Worm (Caenorhabditis elegans) whole organism, young adult: ENCODE measurements around the gene spp-19.

Experiments
- B0019.2 ChIP-seq: fragments of 200-800 bp; sonication (Bioruptor generic); conservative IDR thresholded peaks from 2 replicates; pipeline ENCODE4 v1.3.6; 2022; ENCODE audit warnings: missing genetic modification reagents, missing genetic modification characterization, missing compliant biosample characterization
- B0261.1 ChIP-seq: sonication (generic microtip); optimal IDR thresholded peaks from 2 replicates; lab custom pipeline; 2016; ENCODE audit warnings: mild to moderate bottlenecking, missing genetic modification characterization, moderate library complexity, missing compliant biosample characterization
- D2030.7 ChIP-seq: fragments of 200-800 bp; sonication (Bioruptor generic); IDR thresholded peaks from 2 replicates; pipeline ENCODE4 v1.3.6; 2022; ENCODE audit warnings: missing genetic modification reagents, missing genetic modification characterization, missing compliant biosample characterization
- F23B12.7 ChIP-seq: sonication (generic microtip); optimal IDR thresholded peaks from 2 replicates; lab custom pipeline; 2017; ENCODE audit warnings: missing genetic modification characterization, mild to moderate bottlenecking, missing compliant biosample characterization, antibody characterized with exemption, moderate library complexity; ENCODE audit not compliant: insufficient read depth
- F37B4.10 ChIP-seq: fragments of 200-800 bp; sonication (Bioruptor generic); IDR thresholded peaks from 2 replicates; pipeline ENCODE4 v1.3.6; 2022; ENCODE audit warnings: missing genetic modification characterization, missing compliant biosample characterization
- T26A5.8 ChIP-seq: sonication (generic microtip); optimal IDR thresholded peaks from 2 replicates; lab custom pipeline; 2016; ENCODE audit warnings: missing genetic modification characterization, missing compliant biosample characterization
- ZK185.1 ChIP-seq: sonication (generic microtip); optimal IDR thresholded peaks from 2 replicates; lab custom pipeline; 2016; ENCODE audit warnings: mild to moderate bottlenecking, missing genetic modification characterization, missing compliant biosample characterization; ENCODE audit not compliant: poor library complexity, severe bottlenecking
- ama-1 ChIP-seq, 3 experiments: fragments of 150-350 bp in 1 of 3; sonication (generic microtip) in 2 of 3; optimal IDR thresholded peaks; 2 replicates each; lab custom pipeline; 2014 to 2018; ENCODE audit warnings: missing biosample characterization in 2 of 3, missing genetic modification characterization in 2 of 3, missing genetic modification reagents in 2 of 3
- atf-7 ChIP-seq: sonication (generic microtip); optimal IDR thresholded peaks from 2 replicates; lab custom pipeline; 2017; ENCODE audit warnings: mild to moderate bottlenecking, missing genetic modification characterization, missing compliant biosample characterization
- cebp-1 ChIP-seq, 2 experiments: fragments of 200-800 bp in 1 of 2; sonication (Bioruptor generic) in 1 of 2; sonication (generic microtip) in 1 of 2; IDR thresholded peaks in 1 of 2; optimal IDR thresholded peaks in 1 of 2; 2 replicates each; pipeline versions ENCODE4 v1.3.6 to Lab custom; 2017 to 2022; ENCODE audit warnings: missing compliant biosample characterization in 2 of 2, missing genetic modification characterization in 2 of 2, mild to moderate bottlenecking in 1 of 2, missing genetic modification reagents in 1 of 2, moderate library complexity in 1 of 2
- ceh-27 ChIP-seq: fragments of 200-800 bp; sonication (Bioruptor generic); optimal IDR thresholded peaks from 2 replicates; lab custom pipeline; 2018; ENCODE audit warnings: mild to moderate bottlenecking, missing genetic modification characterization, moderate library complexity, missing compliant biosample characterization
- ceh-40 ChIP-seq: fragments of 200-800 bp; sonication (Bioruptor generic); IDR thresholded peaks from 2 replicates; pipeline ENCODE4 v1.3.6; 2022; ENCODE audit warnings: missing genetic modification characterization, missing compliant biosample characterization
- ceh-79 ChIP-seq: sonication (generic microtip); optimal IDR thresholded peaks from 2 replicates; lab custom pipeline; 2017; ENCODE audit warnings: mild to moderate bottlenecking, missing genetic modification characterization, missing compliant biosample characterization
- die-1 ChIP-seq: sonication (generic microtip); optimal IDR thresholded peaks from 2 replicates; lab custom pipeline; 2016; ENCODE audit warnings: missing genotype, mild to moderate bottlenecking, missing genetic modification characterization, missing compliant biosample characterization
- dpl-1 ChIP-seq: fragments of 150-350 bp; optimal IDR thresholded peaks from 2 replicates; lab custom pipeline; 2014; ENCODE audit warnings: missing biosample characterization, missing genetic modification reagents, missing genetic modification characterization
- egl-18 ChIP-seq: fragments of 200-800 bp; sonication (Bioruptor generic); IDR thresholded peaks from 2 replicates; pipeline ENCODE4 v1.3.6; 2022; ENCODE audit warnings: missing genetic modification reagents, missing genetic modification characterization, missing compliant biosample characterization
- egl-44 ChIP-seq: fragments of 200-800 bp; sonication (Bioruptor generic); IDR thresholded peaks from 2 replicates; pipeline ENCODE4 v1.3.6; 2022; ENCODE audit warnings: missing genetic modification reagents, missing genetic modification characterization, missing compliant biosample characterization
- ekl-4 ChIP-seq: fragments of 200-800 bp; sonication (Bioruptor generic); IDR thresholded peaks from 2 replicates; pipeline ENCODE4 v1.3.6; 2022; ENCODE audit warnings: missing genetic modification reagents, missing genetic modification characterization, missing compliant biosample characterization
- gei-17 ChIP-seq: fragments of 200-800 bp; sonication (Bioruptor generic); optimal IDR thresholded peaks from 2 replicates; lab custom pipeline; 2018; ENCODE audit warnings: mild to moderate bottlenecking, missing genetic modification characterization, missing compliant biosample characterization
- hlh-26 ChIP-seq: fragments of 200-800 bp; sonication (Bioruptor generic); conservative IDR thresholded peaks from 2 replicates; pipeline ENCODE4 v1.3.6; 2022; ENCODE audit warnings: missing genetic modification reagents, missing genetic modification characterization, missing compliant biosample characterization
- hmg-1.2 ChIP-seq: fragments of 200-800 bp; sonication (Bioruptor generic); IDR thresholded peaks from 2 replicates; pipeline ENCODE4 v1.3.6; 2022; ENCODE audit warnings: missing genetic modification reagents, missing genetic modification characterization, missing compliant biosample characterization
- hsf-1 ChIP-seq: fragments of 200-800 bp; sonication (Bioruptor generic); IDR thresholded peaks from 2 replicates; pipeline ENCODE4 v1.3.6; 2022; ENCODE audit warnings: missing genetic modification reagents, missing genetic modification characterization, missing compliant biosample characterization
- lin-26 ChIP-seq: fragments of 200-800 bp; sonication (Bioruptor generic); IDR thresholded peaks from 2 replicates; pipeline ENCODE4 v1.3.6; 2022; ENCODE audit warnings: missing genetic modification reagents, missing genetic modification characterization, missing compliant biosample characterization
- lin-54 ChIP-seq: fragments of 200-800 bp; sonication (Bioruptor generic); optimal IDR thresholded peaks from 2 replicates; lab custom pipeline; 2018; ENCODE audit warnings: mild to moderate bottlenecking, missing genetic modification characterization, missing compliant biosample characterization
- madf-6 ChIP-seq: fragments of 200-800 bp; sonication (Bioruptor generic); IDR thresholded peaks from 2 replicates; pipeline ENCODE4 v1.3.6; 2022; ENCODE audit warnings: missing genetic modification reagents, missing genetic modification characterization, missing compliant biosample characterization
- mcd-1 ChIP-seq: fragments of 200-800 bp; sonication (Bioruptor generic); IDR thresholded peaks from 2 replicates; pipeline ENCODE4 v1.3.6; 2022; ENCODE audit warnings: missing genetic modification reagents, missing genetic modification characterization, missing compliant biosample characterization
- mxl-1 ChIP-seq: sonication (generic microtip); optimal IDR thresholded peaks from 2 replicates; lab custom pipeline; 2016; ENCODE audit warnings: missing genetic modification characterization, missing compliant biosample characterization
- nfyb-1 ChIP-seq: fragments of 200-800 bp; sonication (Bioruptor generic); IDR thresholded peaks from 2 replicates; pipeline ENCODE4 v1.3.6; 2022; ENCODE audit warnings: missing genetic modification reagents, missing genetic modification characterization, missing compliant biosample characterization
- nhr-80 ChIP-seq: sonication (generic microtip); optimal IDR thresholded peaks from 2 replicates; lab custom pipeline; 2016; ENCODE audit warnings: missing genetic modification characterization, missing compliant biosample characterization
- pbrm-1 ChIP-seq: fragments of 200-800 bp; sonication (Bioruptor generic); IDR thresholded peaks from 2 replicates; pipeline ENCODE4 v1.3.6; 2022; ENCODE audit warnings: missing genetic modification reagents, missing genetic modification characterization, missing compliant biosample characterization
- snpc-3.4 ChIP-seq: sonication (generic microtip); optimal IDR thresholded peaks from 2 replicates; lab custom pipeline; 2017; ENCODE audit warnings: missing genetic modification characterization, mild to moderate bottlenecking, missing compliant biosample characterization, antibody characterized with exemption, moderate library complexity, missing genotype, missing genetic modification reagents
- somi-1 ChIP-seq: fragments of 200-800 bp; sonication (Bioruptor generic); optimal IDR thresholded peaks from 2 replicates; lab custom pipeline; 2018; ENCODE audit warnings: mild to moderate bottlenecking, missing genetic modification characterization, missing compliant biosample characterization
- unc-130 ChIP-seq: sonication (generic microtip); optimal IDR thresholded peaks from 2 replicates; lab custom pipeline; 2016; ENCODE audit warnings: missing genetic modification reagents, missing genetic modification characterization, missing compliant biosample characterization
- zfh-2 ChIP-seq: fragments of 200-800 bp; sonication (Bioruptor generic); conservative IDR thresholded peaks from 2 replicates; pipeline ENCODE4 v1.3.6; 2022; ENCODE audit warnings: missing genetic modification reagents, missing genetic modification characterization, missing compliant biosample characterization
- ztf-25 ChIP-seq: fragments of 200-800 bp; sonication (Bioruptor generic); IDR thresholded peaks from 2 replicates; pipeline ENCODE4 v1.3.6; 2022; ENCODE audit warnings: missing genetic modification reagents, missing genetic modification characterization, missing compliant biosample characterization
- ztf-26 ChIP-seq: sonication (generic microtip); optimal IDR thresholded peaks from 2 replicates; lab custom pipeline; 2017; ENCODE audit warnings: missing genetic modification characterization, missing compliant biosample characterization

Gene spp-19

ce11 chrV:6546450-6547171 is 14.9 kb downstream of the spp-19 start, which contains the start of gene dre-1:
Gene dre-1, minus strand, starts transcription at chrV:6546500.
- TF ChIP-seq B0019.2 (GFP tag; lab: Robert Waterston, UW) (no peak), gei-17 (no peak), lin-54 (GFP tag; lab: Kevin White, UChicago) (no peak), egl-18 (GFP tag; lab: Robert Waterston, UW) (no peak), ztf-26 (tag; lab: Kevin White, UChicago) (no peak), nhr-80 (tag; lab: Kevin White, UChicago) (peak; percentile 48)

ce11 chrV:6544999-6545398 is 16.5 kb downstream of the spp-19 start:
- TF ChIP-seq somi-1 (GFP tag; lab: Kevin White, UChicago) (no peak), F37B4.10 (GFP tag; lab: Robert Waterston, UW) (no peak), T26A5.8 (no peak), zfh-2 (no peak), mxl-1 (no peak), ZK185.1 (tag; lab: Kevin White, UChicago) (no peak), B0019.2 (GFP tag; lab: Robert Waterston, UW) (no peak), F23B12.7 (tag; lab: Kevin White, UChicago) (no peak), hlh-26 (GFP tag; lab: Robert Waterston, UW) (no peak)
- TF ChIP-seq, all 124 proteins: peak for 0

- TF ChIP-seq B0261.1 (tag; lab: Kevin White, UChicago) (no peak), ceh-79 (tag; lab: Kevin White, UChicago) (no peak), hsf-1 (no peak), lin-26 (GFP tag; lab: Robert Waterston, UW) (peak; percentile 26; the same call in 1 of the 2 replicates), atf-7 (peak; percentile 0), die-1 (peak; percentile 30), hmg-1.2 (GFP tag; lab: Robert Waterston, UW) (no peak), D2030.7 (no peak), ztf-25 (GFP tag; lab: Robert Waterston, UW) (no peak), mcd-1 (GFP tag; lab: Robert Waterston, UW) (0 out of 2 replicates have a peak, but pooled peaks have one; percentile 31), snpc-3.4 (no peak), ceh-27 (peak; percentile 14), zfh-2 (peak; percentile 85), ztf-26 (tag; lab: Kevin White, UChicago) (peak; percentile 5), madf-6 (GFP tag; lab: Robert Waterston, UW) (0 out of 2 replicates have a peak, but pooled peaks have one; percentile 13), cebp-1 (GFP tag; IDR thresholded peaks at IDR 0.05; lab: Robert Waterston, UW) (no peak), cebp-1 (tag; optimal IDR thresholded peaks at IDR 0.05; lab: Kevin White, UChicago) (peak; percentile 15)
Observed at ce11 chrV:6541875-6542274, 19.6 kb downstream of the spp-19 start.

DNA sequence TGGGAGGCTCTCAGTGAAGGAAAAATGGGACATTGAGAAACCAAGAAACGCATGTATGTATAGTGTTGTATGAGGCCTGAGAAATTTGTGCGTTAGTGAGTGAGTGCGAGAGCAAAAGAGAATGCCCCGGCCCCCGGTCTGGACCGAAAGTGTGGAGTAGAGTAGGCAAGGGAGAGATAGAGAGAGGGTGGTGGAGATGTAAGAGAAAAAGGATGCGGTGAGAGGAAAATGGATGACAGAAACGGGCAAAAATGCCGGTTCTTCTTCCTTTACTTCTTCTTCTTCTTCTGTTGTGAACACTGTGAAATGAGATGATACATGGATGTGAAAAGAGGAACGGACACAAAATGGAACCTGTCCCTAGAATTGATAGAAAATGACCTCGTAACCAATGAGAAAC is 23.2 kb downstream of the spp-19 start:
- TF ChIP-seq ceh-40 (GFP tag; lab: Robert Waterston, UW), result 0 out of 2 replicates have a peak, but pooled peaks have one; percentile 42
- TF ChIP-seq egl-44 (GFP tag; lab: Robert Waterston, UW), result 0 out of 2 replicates have a peak, but pooled peaks have one; percentile 28
- no peak for TF ChIP-seq pbrm-1 (GFP tag; lab: Robert Waterston, UW)
- TF ChIP-seq unc-130 (GFP tag; lab: Kevin White, UChicago), result no peak
- TF ChIP-seq dpl-1 (GFP tag; lab: Kevin White, UChicago), result no peak
- 0 out of 2 replicates have a peak, but pooled peaks have one; percentile 42 for TF ChIP-seq nfyb-1 (GFP tag; lab: Robert Waterston, UW)
- no peak for TF ChIP-seq ekl-4 (GFP tag; lab: Robert Waterston, UW)
- TF ChIP-seq ama-1 (optimal IDR thresholded peaks at IDR 0.05; lab: Kevin White, UChicago), result no peak
- no peak for TF ChIP-seq ama-1 (GFP tag; optimal IDR thresholded peaks at IDR 0.05; lab: Kevin White, UChicago)
- no peak for TF ChIP-seq cebp-1 (GFP tag; IDR thresholded peaks at IDR 0.05; lab: Robert Waterston, UW)
- TF ChIP-seq cebp-1 (tag; optimal IDR thresholded peaks at IDR 0.05; lab: Kevin White, UChicago), result peak; percentile 24
- TF ChIP-seq, all 124 proteins: peak for 4
